Fruit fly (Drosophila melanogaster) whole organism, embryonic: ENCODE measurements around the gene ath.

ENCODE experiments used
- BEAF-32 ChIP-seq: fragments of 200-800 bp; sonication (Bioruptor generic); optimal IDR thresholded peaks from 3 replicates; lab custom pipeline; 2017; ENCODE audit warnings: missing biosample characterization, missing genetic modification characterization, mild to moderate bottlenecking, moderate library complexity, missing genetic modification reagents
- Bdp1 ChIP-seq: fragments of 200-800 bp; sonication (Bioruptor generic); optimal IDR thresholded peaks from 3 replicates; lab custom pipeline; 2016; ENCODE audit warnings: missing biosample characterization, missing genetic modification characterization
- Bgb ChIP-seq: fragments of 200-800 bp; sonication (Bioruptor generic); IDR thresholded peaks from 2 replicates; pipeline ENCODE4 v1.3.6; 2022; ENCODE audit warnings: missing biosample characterization, missing genetic modification characterization; ENCODE audit not compliant: partially characterized antibody
- CG10209 ChIP-seq: fragments of 200-800 bp; sonication (Bioruptor generic); optimal IDR thresholded peaks from 3 replicates; lab custom pipeline; 2017; ENCODE audit warnings: missing biosample characterization, mild to moderate bottlenecking, missing genetic modification characterization, missing genetic modification reagents
- CG1024 ChIP-seq: fragments of 200-800 bp; sonication (Bioruptor generic); IDR thresholded peaks from 2 replicates; pipeline ENCODE4 v1.3.6; 2022; ENCODE audit warnings: missing biosample characterization, missing genetic modification characterization
- CG10267 ChIP-seq: fragments of 200-800 bp; sonication (Bioruptor generic); optimal IDR thresholded peaks from 2 replicates; lab custom pipeline; 2018; ENCODE audit warnings: missing biosample characterization, mild to moderate bottlenecking, missing genetic modification characterization, moderate library complexity
- CG10654 ChIP-seq: fragments of 200-800 bp; sonication (Bioruptor generic); optimal IDR thresholded peaks from 2 replicates; lab custom pipeline; 2016; ENCODE audit warnings: missing biosample characterization, missing genetic modification characterization
- CG11504 ChIP-seq: fragments of 200-800 bp; sonication (Bioruptor generic); optimal IDR thresholded peaks from 3 replicates; lab custom pipeline; 2019; ENCODE audit warnings: missing biosample characterization, mild to moderate bottlenecking, missing genetic modification characterization, moderate library complexity
- CG11723 ChIP-seq: fragments of 200-800 bp; sonication (Bioruptor generic); optimal IDR thresholded peaks from 2 replicates; lab custom pipeline; 2017; ENCODE audit warnings: missing biosample characterization, mild to moderate bottlenecking, missing genetic modification characterization
- CG13287 ChIP-seq: fragments of 200-800 bp; sonication (Bioruptor generic); IDR thresholded peaks from 2 replicates; pipeline ENCODE4 v1.3.6; 2022; ENCODE audit warnings: missing biosample characterization, missing genetic modification characterization; ENCODE audit not compliant: partially characterized antibody
- CG13775 ChIP-seq: fragments of 200-800 bp; sonication (Bioruptor generic); optimal IDR thresholded peaks from 3 replicates; lab custom pipeline; 2017; ENCODE audit warnings: missing biosample characterization, mild to moderate bottlenecking, missing genetic modification characterization
- CG15011 ChIP-seq: fragments of 200-800 bp; sonication (Bioruptor generic); optimal IDR thresholded peaks from 3 replicates; lab custom pipeline; 2018; ENCODE audit warnings: missing biosample characterization, mild to moderate bottlenecking, missing genetic modification characterization
- CG17186 ChIP-seq: fragments of 200-800 bp; sonication (Bioruptor generic); optimal IDR thresholded peaks from 3 replicates; lab custom pipeline; 2017; ENCODE audit warnings: missing biosample characterization, missing genetic modification reagents, missing genetic modification characterization
- CG17829 ChIP-seq: fragments of 200-800 bp; optimal IDR thresholded peaks from 2 replicates; lab custom pipeline; 2019; ENCODE audit warnings: missing biosample characterization, mild to moderate bottlenecking, missing genetic modification characterization, moderate library complexity
- CG2712 ChIP-seq: fragments of 200-800 bp; optimal IDR thresholded peaks from 3 replicates; lab custom pipeline; 2019; ENCODE audit warnings: missing biosample characterization, mild to moderate bottlenecking, missing genetic modification characterization, moderate library complexity
- CG30020 ChIP-seq: fragments of 200-800 bp; optimal IDR thresholded peaks from 2 replicates; lab custom pipeline; 2019; ENCODE audit warnings: missing biosample characterization, mild to moderate bottlenecking, missing genetic modification characterization, moderate library complexity
- CG31388 ChIP-seq: fragments of 200-800 bp; sonication (Bioruptor generic); optimal IDR thresholded peaks from 2 replicates; lab custom pipeline; 2016; ENCODE audit warnings: missing biosample characterization, missing genetic modification characterization
- CG32767 ChIP-seq: fragments of 200-800 bp; sonication (Bioruptor generic); IDR thresholded peaks from 2 replicates; pipeline ENCODE4 v1.3.6; 2022; ENCODE audit warnings: missing biosample characterization, missing genetic modification characterization
- CG34224 ChIP-seq: fragments of 200-800 bp; sonication (Bioruptor generic); IDR thresholded peaks from 3 replicates; pipeline ENCODE4 v1.3.6; 2022; ENCODE audit warnings: missing biosample characterization, missing genetic modification characterization; ENCODE audit not compliant: partially characterized antibody
- CG34376 ChIP-seq: fragments of 200-800 bp; sonication (Bioruptor generic); optimal IDR thresholded peaks from 2 replicates; lab custom pipeline; 2018; ENCODE audit warnings: missing biosample characterization, mild to moderate bottlenecking, missing genetic modification characterization
- CG3726 ChIP-seq: fragments of 200-800 bp; sonication (Bioruptor generic); IDR thresholded peaks from 3 replicates; pipeline ENCODE4, ENCODE4 v1.3.6; 2022; ENCODE audit warnings: missing biosample characterization, missing genetic modification characterization
- CG42726 ChIP-seq: fragments of 200-800 bp; sonication (Bioruptor generic); IDR thresholded peaks from 2 replicates; pipeline ENCODE4 v1.3.6; 2022; ENCODE audit warnings: missing biosample characterization, missing genetic modification characterization; ENCODE audit not compliant: partially characterized antibody
- CG4617 ChIP-seq: fragments of 200-800 bp; sonication (Bioruptor generic); optimal IDR thresholded peaks from 3 replicates; lab custom pipeline; 2016; ENCODE audit warnings: missing biosample characterization, missing genetic modification characterization, borderline replicate concordance
- CG6791 ChIP-seq: fragments of 200-800 bp; sonication (Bioruptor generic); IDR thresholded peaks from 3 replicates; pipeline ENCODE4 v1.3.6; 2022; ENCODE audit warnings: missing biosample characterization, missing genetic modification characterization; ENCODE audit not compliant: partially characterized antibody
- CG7987 ChIP-seq: fragments of 200-800 bp; sonication (Bioruptor generic); optimal IDR thresholded peaks from 2 replicates; lab custom pipeline; 2018; ENCODE audit warnings: missing biosample characterization, mild to moderate bottlenecking, missing genetic modification characterization, moderate library complexity
- CG8478 ChIP-seq: fragments of >200 bp; optimal IDR thresholded peaks from 2 replicates; lab custom pipeline; 2018
- CG9797 ChIP-seq: fragments of 200-800 bp; sonication (Bioruptor generic); optimal IDR thresholded peaks from 3 replicates; lab custom pipeline; 2018; ENCODE audit warnings: missing biosample characterization, mild to moderate bottlenecking, missing genetic modification characterization
- CG9876 ChIP-seq: fragments of 200-800 bp; sonication (Bioruptor generic); optimal IDR thresholded peaks from 2 replicates; lab custom pipeline; 2016; ENCODE audit warnings: missing biosample characterization, missing genetic modification characterization
- Dll ChIP-seq: fragments of 200-800 bp; sonication (Bioruptor generic); IDR thresholded peaks from 4 replicates; pipeline ENCODE4 v1.3.6; 2022; ENCODE audit warnings: missing biosample characterization, missing genetic modification characterization; ENCODE audit not compliant: partially characterized antibody
- Dref ChIP-seq: fragments of 200-800 bp; sonication (Bioruptor generic); IDR thresholded peaks from 2 replicates; pipeline ENCODE4 v1.3.6; 2022; ENCODE audit warnings: missing biosample characterization, missing genetic modification characterization
- Ets97D ChIP-seq: fragments of 200-800 bp; sonication (Bioruptor generic); optimal IDR thresholded peaks from 3 replicates; lab custom pipeline; 2016; ENCODE audit warnings: missing biosample characterization, missing genetic modification characterization
- H15 ChIP-seq: fragments of 200-800 bp; sonication (Bioruptor generic); IDR thresholded peaks from 3 replicates; pipeline ENCODE4 v1.3.6; 2022; ENCODE audit warnings: missing biosample characterization, missing genetic modification characterization
- Myb ChIP-seq: fragments of 200-800 bp; sonication (Bioruptor generic); optimal IDR thresholded peaks from 2 replicates; lab custom pipeline; 2016; ENCODE audit warnings: missing biosample characterization, missing genetic modification characterization
- YL-1 ChIP-seq: fragments of 200-800 bp; sonication (Bioruptor generic); optimal IDR thresholded peaks from 3 replicates; lab custom pipeline; 2017; ENCODE audit warnings: missing biosample characterization, mild to moderate bottlenecking, missing genetic modification characterization
- dpn ChIP-seq, 2 experiments: fragments of 200-800 bp; sonication (Bioruptor generic); optimal IDR thresholded peaks; 3 replicates each; lab custom pipeline; 2016; ENCODE audit warnings: missing biosample characterization in 2 of 2, missing genetic modification characterization in 2 of 2
- eve ChIP-seq, 2 experiments: fragments of >200 bp; optimal IDR thresholded peaks; 2 replicates each; lab custom pipeline; 2017; ENCODE audit warnings: missing biosample characterization in 2 of 2, missing genetic modification characterization in 2 of 2
- ewg ChIP-seq: fragments of 200-800 bp; sonication (Bioruptor generic); optimal IDR thresholded peaks from 3 replicates; lab custom pipeline; 2017; ENCODE audit warnings: mild to moderate bottlenecking, missing biosample characterization, missing genetic modification reagents, missing genetic modification characterization
- grn ChIP-seq: fragments of 200-800 bp; sonication (Bioruptor generic); optimal IDR thresholded peaks from 3 replicates; lab custom pipeline; 2017; ENCODE audit warnings: missing biosample characterization, missing genetic modification characterization
- lov ChIP-seq, 2 experiments: fragments of 200-800 bp in 1 of 2; fragments of >200 bp in 1 of 2; sonication (Bioruptor generic) in 1 of 2; IDR thresholded peaks in 1 of 2; optimal IDR thresholded peaks in 1 of 2; 2 replicates in 1 of 2; 3 replicates in 1 of 2; pipeline versions ENCODE4 v1.3.6 to Lab custom; 2017 to 2022; ENCODE audit warnings: missing biosample characterization in 1 of 2, missing genetic modification characterization in 1 of 2
- luna ChIP-seq: fragments of 200-800 bp; sonication (Bioruptor generic); optimal IDR thresholded peaks from 2 replicates; lab custom pipeline; 2016; ENCODE audit warnings: missing biosample characterization, missing genetic modification characterization
- mld ChIP-seq: fragments of 200-800 bp; sonication (Bioruptor generic); IDR thresholded peaks from 3 replicates; pipeline ENCODE4 v1.3.6; 2022; ENCODE audit warnings: missing biosample characterization, missing genetic modification characterization; ENCODE audit not compliant: partially characterized antibody
- nerfin-2 ChIP-seq: fragments of 200-800 bp; sonication (Bioruptor generic); IDR thresholded peaks from 2 replicates; pipeline ENCODE4 v1.3.6; 2022; ENCODE audit warnings: missing biosample characterization, missing genetic modification characterization; ENCODE audit not compliant: partially characterized antibody
- phol ChIP-seq: fragments of 200-800 bp; sonication (Bioruptor generic); optimal IDR thresholded peaks from 3 replicates; lab custom pipeline; 2018; ENCODE audit warnings: missing biosample characterization, mild to moderate bottlenecking, missing genetic modification characterization, moderate library complexity
- pzg ChIP-seq: fragments of 200-800 bp; sonication (Bioruptor generic); optimal IDR thresholded peaks from 3 replicates; lab custom pipeline; 2018; ENCODE audit warnings: missing biosample characterization, mild to moderate bottlenecking, missing genetic modification characterization, moderate library complexity
- row ChIP-seq: fragments of 200-800 bp; sonication (Bioruptor generic); IDR thresholded peaks from 3 replicates; pipeline ENCODE4 v1.3.6; 2022; ENCODE audit warnings: missing biosample characterization, missing genetic modification characterization
- slp2 ChIP-seq: fragments of 200-800 bp; sonication (Bioruptor generic); optimal IDR thresholded peaks from 2 replicates; lab custom pipeline; 2016; ENCODE audit warnings: missing biosample characterization, missing genetic modification characterization
- tna ChIP-seq: fragments of 200-800 bp; sonication (Bioruptor generic); IDR thresholded peaks from 2 replicates; pipeline ENCODE4 v1.3.6; 2022; ENCODE audit warnings: missing biosample characterization, missing genetic modification characterization; ENCODE audit not compliant: partially characterized antibody
- unc-4 ChIP-seq: fragments of 200-800 bp; sonication (Bioruptor generic); IDR thresholded peaks from 2 replicates; pipeline ENCODE4 v1.3.6; 2022; ENCODE audit warnings: missing biosample characterization, missing genetic modification characterization; ENCODE audit not compliant: partially characterized antibody
- wek ChIP-seq: fragments of 200-800 bp; sonication (Bioruptor generic); optimal IDR thresholded peaks from 3 replicates; lab custom pipeline; 2018; ENCODE audit warnings: missing biosample characterization, mild to moderate bottlenecking, missing genetic modification characterization, moderate library complexity

ath gene

dm6 chr2L:10246785-10247190 is 35.8 kb downstream of the ath start, which contains the start of gene chico (continued):
- TF ChIP-seq ewg (GFP tag; lab: Kevin White, UChicago) (no peak), slp2 (GFP tag; lab: Kevin White, UChicago) (no peak), CG34376 (GFP tag; lab: Kevin White, UChicago) (peak; percentile 63), CG34224 (GFP tag; lab: Robert Waterston, UW) (peak; percentile 56), CG10654 (no peak), wek (GFP tag; lab: Kevin White, UChicago) (peak; percentile 4), CG8478 (lab: Kevin White, UChicago) (no peak), eve (GFP tag; optimal IDR thresholded peaks at IDR 0.05; lab: Kevin White, UChicago) (peak in 1 of 2 experiments; percentile 76), phol (tag; lab: Kevin White, UChicago) (peak; percentile 43), CG7987 (GFP tag; lab: Kevin White, UChicago) (peak; percentile 29), CG31388 (no peak), Ets97D (GFP tag; lab: Kevin White, UChicago) (peak; percentile 83), CG11723 (no peak), CG2712 (tag; lab: Kevin White, UChicago) (peak; percentile 33), CG1024 (GFP tag; lab: Robert Waterston, UW) (no peak), CG4617 (GFP tag; lab: Kevin White, UChicago) (peak; percentile 63), YL-1 (GFP tag; lab: Kevin White, UChicago) (peak; percentile 62), CG9797 (GFP tag; lab: Kevin White, UChicago) (peak; percentile 53), grn (GFP tag; lab: Kevin White, UChicago) (no peak), lov (optimal IDR thresholded peaks at IDR 0.05; lab: Kevin White, UChicago) (no peak), lov (GFP tag; IDR thresholded peaks at IDR 0.05; lab: Robert Waterston, UW) (no peak), Dll (GFP tag; lab: Robert Waterston, UW) (peak; percentile 58; the same call in 2 of the 4 replicates), CG17829 (peak; percentile 53), CG10209 (GFP tag; lab: Kevin White, UChicago) (no peak), nerfin-2 (GFP tag; lab: Robert Waterston, UW) (peak; percentile 58; the same call in 1 of the 2 replicates), unc-4 (GFP tag; lab: Robert Waterston, UW) (peak; percentile 62), CG17186 (GFP tag; lab: Kevin White, UChicago) (peak; percentile 17), CG3726 (GFP tag; lab: Robert Waterston, UW) (no peak), CG30020 (peak; percentile 91), BEAF-32 (GFP tag; lab: Kevin White, UChicago) (peak; percentile 65), tna (GFP tag; lab: Robert Waterston, UW) (no peak), CG13775 (GFP tag; lab: Kevin White, UChicago) (no peak), Bgb (GFP tag; lab: Robert Waterston, UW) (peak; percentile 77), pzg (peak; percentile 97), row (GFP tag; lab: Robert Waterston, UW) (peak; percentile 49; the same call in 1 of the 3 replicates), Myb (GFP tag; lab: Kevin White, UChicago) (peak; percentile 90), CG9876 (GFP tag; lab: Kevin White, UChicago) (no peak), H15 (GFP tag; lab: Robert Waterston, UW) (no peak), CG42726 (GFP tag; lab: Robert Waterston, UW) (peak; percentile 35; the same call in 1 of the 2 replicates), CG11504 (tag; lab: Kevin White, UChicago) (no peak), Dref (GFP tag; lab: Robert Waterston, UW) (peak; percentile 98), CG15011 (GFP tag; lab: Kevin White, UChicago) (no peak), mld (no peak), CG10267 (tag; lab: Kevin White, UChicago) (peak; percentile 52), Bdp1 (GFP tag; lab: Kevin White, UChicago) (no peak), CG32767 (GFP tag; lab: Robert Waterston, UW) (peak; percentile 71; the same call in 1 of the 2 replicates), CG13287 (GFP tag; lab: Robert Waterston, UW) (peak; percentile 60), dpn (GFP tag; optimal IDR thresholded peaks at IDR 0.05; lab: Kevin White, UChicago) (no peak), CG6791 (GFP tag; lab: Robert Waterston, UW) (peak; percentile 89), luna (GFP tag; lab: Kevin White, UChicago) (no peak)
